Worm (Caenorhabditis elegans): ENCODE results near the gene M01D1.12.

The M01D1.12 gene

DNA sequence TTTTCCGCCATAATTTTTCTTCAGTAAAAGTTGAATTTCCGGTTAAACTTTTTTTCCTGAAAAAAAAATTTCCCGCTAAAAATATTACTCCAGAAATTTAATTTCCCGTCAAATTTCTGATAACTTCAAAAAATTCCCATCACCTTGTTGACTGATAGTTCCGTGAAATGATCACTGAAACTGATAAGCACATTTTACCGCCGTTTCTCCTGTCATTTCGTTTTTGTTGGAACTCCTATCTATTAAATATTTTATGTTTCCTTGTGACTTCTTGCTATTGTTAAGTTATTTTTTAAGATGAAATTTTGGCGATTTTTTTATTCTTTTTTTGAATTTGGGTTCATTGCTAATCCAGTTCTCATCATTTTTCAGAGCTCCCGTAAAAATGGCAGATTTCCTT is 1.8 kb downstream of the M01D1.12 start, which contains the start of gene math-34:
Gene math-34, plus strand, starts transcription at position 371 of the 400 bp plus-strand sequence.
- TF ChIP-seq mep-1 (tag; optimal IDR thresholded peaks at IDR 0.05) (no peak), nhr-76 (tag; optimal IDR thresholded peaks at IDR 0.05) (no peak), elt-3 (tag; optimal IDR thresholded peaks at IDR 0.05) (no peak)

ce11 chrII:1040464-1040863 is 13.7 kb downstream of the M01D1.12 start, which contains the start of gene fbxb-39:
Gene fbxb-39, minus strand, starts transcription at chrII:1040564.
- no peak for TF ChIP-seq unc-62 (GFP tag; optimal IDR thresholded peaks at IDR 0.05)
- TF ChIP-seq sptf-1 (tag; optimal IDR thresholded peaks at IDR 0.05) = no peak
- TF ChIP-seq nhr-237 (tag; optimal IDR thresholded peaks at IDR 0.05) = no peak
- no peak for TF ChIP-seq nhr-2 (tag; optimal IDR thresholded peaks at IDR 0.05)
- TF ChIP-seq unc-120 (tag; optimal IDR thresholded peaks at IDR 0.05; ENCODE audit: poor library complexity, severe bottlenecking) = no peak

DNA sequence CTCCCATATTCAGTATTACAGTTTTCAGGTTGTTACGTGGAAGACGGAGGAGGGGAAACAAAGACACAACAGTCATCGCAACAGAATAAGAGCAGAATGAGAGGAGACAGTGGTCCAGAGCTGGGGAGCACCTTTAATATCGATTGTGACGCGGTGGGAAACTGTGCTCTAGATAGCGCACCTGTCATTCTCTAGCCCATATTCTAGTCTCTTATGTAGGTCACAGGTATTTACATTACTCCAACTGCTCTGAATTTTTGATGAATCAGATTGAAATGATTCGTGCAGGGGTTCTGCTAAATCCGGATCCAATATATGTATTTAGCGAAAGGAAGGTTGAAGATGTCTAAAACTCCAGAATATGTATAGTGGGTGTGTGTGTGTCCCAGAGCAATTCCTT is 15.5 kb downstream of the M01D1.12 start, which contains the start of gene fbxb-41:
Gene fbxb-41, minus strand, starts transcription at position 101 of the 400 bp plus-strand sequence.
- peak; percentile 53 for TF ChIP-seq ceh-39 (tag; optimal IDR thresholded peaks at IDR 0.05)
- TF ChIP-seq ceh-83 (GFP tag; optimal IDR thresholded peaks at IDR 0.05) = no peak
- no peak for TF ChIP-seq flh-1 (GFP tag; optimal IDR thresholded peaks at IDR 0.05)
- TF ChIP-seq nhr-2 (tag; optimal IDR thresholded peaks at IDR 0.05) = no peak
- TF ChIP-seq hlh-1 (tag; optimal IDR thresholded peaks at IDR 0.05) = peak; percentile 4

- peak; percentile 84 for TF ChIP-seq zip-8 (tag; optimal IDR thresholded peaks at IDR 0.05)
Observed at ce11 chrII:1043932-1044331, 17.2 kb downstream of the M01D1.12 start, which contains the start of gene fbxb-45. Gene fbxb-45, minus strand, starts transcription at chrII:1044032.

DNA sequence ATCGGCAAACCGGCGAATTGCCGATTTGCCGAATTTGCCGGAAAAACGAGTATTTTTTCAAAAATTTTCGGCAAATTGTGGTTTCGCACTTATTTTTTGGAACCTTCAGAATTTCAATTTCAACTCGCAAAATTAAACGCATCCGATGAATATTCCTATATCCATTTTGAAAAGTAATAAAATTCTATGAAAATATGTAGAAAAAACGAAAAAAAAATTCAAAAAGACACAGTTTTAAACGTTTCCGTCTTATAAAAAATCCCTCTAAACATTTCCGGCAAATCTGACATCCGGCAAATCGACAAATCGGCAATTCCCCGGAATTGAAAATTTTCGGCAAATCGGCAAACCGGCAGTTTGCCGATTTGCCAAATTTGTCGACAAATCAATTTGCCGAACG is 18.9 kb downstream of the M01D1.12 start, which contains the start of gene str-148:
Gene str-148, plus strand, starts transcription at position 301 of the 400 bp plus-strand sequence.
- TF ChIP-seq ces-1 (GFP tag; optimal IDR thresholded peaks at IDR 0.05) = no peak
- TF ChIP-seq tbx-8 (GFP tag; optimal IDR thresholded peaks at IDR 0.05) = no peak

DNA sequence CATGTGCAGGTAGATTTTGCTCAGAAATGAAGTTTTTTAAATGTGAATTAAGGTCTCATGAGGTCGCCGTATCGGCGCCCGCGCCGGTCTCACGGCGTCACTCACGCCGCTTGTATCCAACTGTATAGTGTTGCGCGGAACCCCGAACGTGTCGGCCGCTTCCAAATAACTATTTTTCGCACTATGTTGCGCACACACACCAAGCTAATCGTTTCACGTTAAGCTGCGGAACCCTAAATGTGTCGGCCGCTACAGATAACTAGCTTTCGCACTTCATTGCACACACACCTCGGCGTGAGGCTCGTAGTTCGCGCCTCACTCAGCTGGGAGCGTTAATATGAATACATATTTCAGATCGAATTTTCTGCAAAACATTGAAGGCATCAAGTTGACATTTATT is 20.2 kb downstream of the M01D1.12 start:
- TF ChIP-seq bed-3 (GFP tag; optimal IDR thresholded peaks at IDR 0.05) (no peak), ceh-39 (tag; optimal IDR thresholded peaks at IDR 0.05) (no peak), mls-2 (tag; optimal IDR thresholded peaks at IDR 0.05) (no peak), lin-32 (GFP tag; optimal IDR thresholded peaks at IDR 0.05) (no peak), lsy-2 (tag; optimal IDR thresholded peaks at IDR 0.05) (no peak), tbx-8 (GFP tag; optimal IDR thresholded peaks at IDR 0.05) (no peak), cnd-1 (tag; optimal IDR thresholded peaks at IDR 0.05) (no peak), nhr-76 (tag; optimal IDR thresholded peaks at IDR 0.05) (no peak), nhr-2 (tag; optimal IDR thresholded peaks at IDR 0.05) (no peak), sem-2 (GFP tag; optimal IDR thresholded peaks at IDR 0.05) (no peak), ham-2 (GFP tag; optimal IDR thresholded peaks at IDR 0.05) (no peak), drap-1 (GFP tag; optimal IDR thresholded peaks at IDR 0.05) (no peak), elt-1 (tag; optimal IDR thresholded peaks at IDR 0.05; ENCODE audit: borderline replicate concordance, insufficient read depth) (no peak), blmp-1 (tag; optimal IDR thresholded peaks at IDR 0.05) (no peak), nhr-28 (tag; optimal IDR thresholded peaks at IDR 0.05) (no peak), mep-1 (tag; optimal IDR thresholded peaks at IDR 0.05) (no peak), ceh-83 (GFP tag; optimal IDR thresholded peaks at IDR 0.05) (no peak)

ce11 chrII:1049849-1050248 is 23.1 kb downstream of the M01D1.12 start, which contains the start of gene fbxb-40:
Gene fbxb-40, minus strand, starts transcription at chrII:1049949.
- no peak for TF ChIP-seq lsy-2 (tag; optimal IDR thresholded peaks at IDR 0.05)
- TF ChIP-seq snpc-4 (tag; optimal IDR thresholded peaks at IDR 0.05) = no peak
- TF ChIP-seq nhr-12 (tag; optimal IDR thresholded peaks at IDR 0.05) = no peak
- TF ChIP-seq cnd-1 (tag; optimal IDR thresholded peaks at IDR 0.05) = no peak
- TF ChIP-seq mab-5 (tag; optimal IDR thresholded peaks at IDR 0.05) = no peak
- no peak for TF ChIP-seq elt-1 (tag; optimal IDR thresholded peaks at IDR 0.05; ENCODE audit: borderline replicate concordance, insufficient read depth)
- no peak for TF ChIP-seq lin-32 (GFP tag; optimal IDR thresholded peaks at IDR 0.05)
- TF ChIP-seq unc-120 (tag; optimal IDR thresholded peaks at IDR 0.05; ENCODE audit: poor library complexity, severe bottlenecking) = no peak

Measured in whole organism, mixed stage, embryonic.